Worm (Caenorhabditis elegans) whole organism, midembryonic: Measurements from ENCODE around the gene F18G5.6.

Experiments used
- flt-1 ChIP-seq: fragments of 200-800 bp; sonication (Bioruptor generic); IDR thresholded peaks from 2 replicates; pipeline ENCODE4 v1.3.6; 2022; ENCODE audit warnings: missing genetic modification characterization, missing compliant biosample characterization
- ref-1 ChIP-seq: fragments of 200-800 bp; sonication (Bioruptor generic); conservative IDR thresholded peaks from 2 replicates; pipeline ENCODE4 v1.3.6; 2022; ENCODE audit warnings: missing genetic modification reagents, missing genetic modification characterization, missing compliant biosample characterization
- ztf-29 ChIP-seq: fragments of 200-800 bp; sonication (Bioruptor generic); IDR thresholded peaks from 2 replicates; pipeline ENCODE4 v1.3.6; 2022; ENCODE audit warnings: missing genetic modification reagents, missing genetic modification characterization, missing compliant biosample characterization

ce11 chrX:9243257-9243656 lies 20.9 kb downstream of the F18G5.6 start, which contains the start of gene gpa-12:
- no peak for TF ChIP-seq flt-1 (GFP tag; lab: Robert Waterston, UW)
- TF ChIP-seq ref-1 (GFP tag; lab: Robert Waterston, UW) = no peak
- no peak for TF ChIP-seq ztf-29
